Worm (Caenorhabditis elegans) whole organism, L4 larva: ENCODE measurements around the gene fbxc-53.
A peak's percentile ranks its signal among the peaks of the same experiment; 100 is the strongest.
"Not testable (repeated sequence)": the region's sequence is repeated elsewhere in the genome, so short reads cannot be mapped to it uniquely, and the experiment has no call there.

Experiments
- T26A8.4 ChIP-seq: fragments of 200-800 bp; sonication (Bioruptor generic); IDR thresholded peaks from 2 replicates; pipeline ENCODE4 v1.3.6; 2022; ENCODE audit warnings: missing genetic modification characterization, missing compliant biosample characterization
- Y75B8A.6 ChIP-seq: fragments of 200-800 bp; sonication (Bioruptor generic); IDR thresholded peaks from 2 replicates; pipeline ENCODE4 v1.3.6; 2022; ENCODE audit warnings: missing genetic modification reagents, missing genetic modification characterization, missing compliant biosample characterization
- ceh-32 ChIP-seq: sonication (generic microtip); optimal IDR thresholded peaks from 2 replicates; lab custom pipeline; 2016; ENCODE audit warnings: mild to moderate bottlenecking, missing genetic modification characterization, missing compliant biosample characterization; ENCODE audit not compliant: poor library complexity
- ceh-82 ChIP-seq: sonication (generic microtip); optimal IDR thresholded peaks from 2 replicates; lab custom pipeline; 2017; ENCODE audit warnings: missing biosample characterization, missing genetic modification characterization
- egl-43 ChIP-seq: fragments of 200-800 bp; sonication (Bioruptor generic); IDR thresholded peaks from 2 replicates; pipeline ENCODE4 v1.3.6; 2022; ENCODE audit warnings: missing genetic modification reagents, missing genetic modification characterization, missing compliant biosample characterization
- hlh-11 ChIP-seq: fragments of 200-800 bp; sonication (Bioruptor generic); optimal IDR thresholded peaks from 2 replicates; lab custom pipeline; 2018; ENCODE audit warnings: mild to moderate bottlenecking, missing genetic modification characterization, missing compliant biosample characterization
- hlh-30 ChIP-seq: sonication (generic microtip); optimal IDR thresholded peaks from 2 replicates; lab custom pipeline; 2017; ENCODE audit warnings: antibody characterized with exemption, mild to moderate bottlenecking, missing genetic modification characterization, missing compliant biosample characterization; ENCODE audit not compliant: insufficient read depth
- lim-7 ChIP-seq: fragments of 200-800 bp; sonication (Bioruptor generic); IDR thresholded peaks from 2 replicates; pipeline ENCODE4 v1.3.6; 2022; ENCODE audit warnings: missing genetic modification characterization, missing compliant biosample characterization
- lin-1 ChIP-seq: fragments of 200-800 bp; sonication (Bioruptor generic); IDR thresholded peaks from 2 replicates; pipeline ENCODE4 v1.3.6; 2022; ENCODE audit warnings: missing genetic modification reagents, missing genetic modification characterization, missing compliant biosample characterization
- lin-38 ChIP-seq: fragments of 200-800 bp; sonication (Bioruptor generic); IDR thresholded peaks from 2 replicates; pipeline ENCODE4 v1.3.6; 2022; ENCODE audit warnings: missing genetic modification reagents, missing genetic modification characterization, missing compliant biosample characterization
- madf-5 ChIP-seq, 2 experiments: fragments of 200-800 bp; sonication (Bioruptor generic); IDR thresholded peaks; 2 replicates each; pipeline ENCODE4 v1.3.6; 2022; ENCODE audit warnings: missing compliant biosample characterization in 2 of 2, missing genetic modification characterization in 2 of 2
- mdl-1 ChIP-seq, 2 experiments: fragments of 150-350 bp in 1 of 2; sonication (generic microtip) in 1 of 2; optimal IDR thresholded peaks; 2 replicates each; lab custom pipeline; 2014 to 2017; ENCODE audit warnings: missing biosample characterization in 2 of 2, missing genetic modification characterization in 2 of 2
- nhr-77 ChIP-seq: fragments of 150-350 bp; optimal IDR thresholded peaks from 2 replicates; lab custom pipeline; 2014; ENCODE audit warnings: missing biosample characterization, missing genetic modification characterization
- sdz-12 ChIP-seq: fragments of 200-800 bp; sonication (Bioruptor generic); optimal IDR thresholded peaks from 2 replicates; lab custom pipeline; 2018; ENCODE audit warnings: mild to moderate bottlenecking, missing genetic modification characterization, missing compliant biosample characterization
- unc-62 ChIP-seq, 3 experiments: fragments of 150-350 bp in 1 of 3; sonication (generic microtip); optimal IDR thresholded peaks in 2 of 3; peaks in 1 of 3; 1 replicate in 1 of 3; 2 replicates in 2 of 3; lab custom pipeline; 2014 to 2017; ENCODE audit warnings: missing biosample characterization in 3 of 3, missing genetic modification characterization in 3 of 3, missing genetic modification reagents in 3 of 3, missing genotype in 1 of 3
- zag-1 ChIP-seq: fragments of 150-350 bp; optimal IDR thresholded peaks from 2 replicates; lab custom pipeline; 2014; ENCODE audit warnings: missing biosample characterization, missing genetic modification characterization
- ztf-7 ChIP-seq: fragments of 150-350 bp; optimal IDR thresholded peaks from 2 replicates; lab custom pipeline; 2014; ENCODE audit warnings: missing biosample characterization, missing genetic modification characterization

Gene fbxc-53

ce11 chrII:3757499-3757898, 46.4 kb downstream of the fbxc-53 start, which contains the start of gene srx-111:
Gene srx-111 (plus strand): TSS chrII:3757799.
- TF ChIP-seq egl-43 (GFP tag; lab: Robert Waterston, UW) (no peak), sdz-12 (GFP tag; lab: Kevin White, UChicago) (no peak), mdl-1 (tag; optimal IDR thresholded peaks at IDR 0.05; lab: Kevin White, UChicago) (no peak), T26A8.4 (no peak), lin-1 (GFP tag; lab: Robert Waterston, UW) (no peak), madf-5 (GFP tag; IDR thresholded peaks at IDR 0.05; lab: Robert Waterston, UW) (no peak), hlh-11 (no peak), zag-1 (tag; lab: Kevin White, UChicago) (no peak), Y75B8A.6 (GFP tag; lab: Robert Waterston, UW) (no peak)

- no peak for TF ChIP-seq ztf-7 (tag; lab: Kevin White, UChicago)
- no peak for TF ChIP-seq lim-7
- TF ChIP-seq hlh-30 (tag; lab: Kevin White, UChicago): no peak
- no peak for TF ChIP-seq unc-62 (GFP tag; optimal IDR thresholded peaks at IDR 0.05 in 1 of 2; lab: Kevin White, UChicago)
- TF ChIP-seq unc-62 (tag; optimal IDR thresholded peaks at IDR 0.05; lab: Kevin White, UChicago): no peak
- no peak for TF ChIP-seq lin-38
- no peak for TF ChIP-seq ceh-82
- TF ChIP-seq nhr-77 (tag; lab: Kevin White, UChicago): no peak
- TF ChIP-seq ceh-32 (tag; lab: Kevin White, UChicago): no peak
Observed at ce11 chrII:3759010-3759409, 47.9 kb downstream of the fbxc-53 start, which contains the start of gene T24E12.12. Gene T24E12.12 (plus strand): TSS chrII:3759290.

ce11 chrII:3761599-3761998, 50.5 kb downstream of the fbxc-53 start, which contains the start of gene T24E12.6:
Gene T24E12.6 (minus strand): TSS chrII:3761699.
- TF ChIP-seq unc-62 (GFP tag; optimal IDR thresholded peaks at IDR 0.05 in 1 of 2; lab: Kevin White, UChicago): peak in 1 of 2 experiments; percentile 3
- not testable (repeated sequence) for TF ChIP-seq unc-62 (tag; optimal IDR thresholded peaks at IDR 0.05; lab: Kevin White, UChicago)
- TF ChIP-seq, all 104 proteins: peak for 1; not testable (repeated sequence) for 103
